Worm (Caenorhabditis elegans) whole organism, L4 larva: ENCODE data around the gene F52H2.5.

Experiments
- F37D6.2 ChIP-seq: sonication (generic microtip); optimal IDR thresholded peaks from 2 replicates; lab custom pipeline; 2016; ENCODE audit warnings: mild to moderate bottlenecking, missing genetic modification characterization, missing compliant biosample characterization
- F44E2.7 ChIP-seq: fragments of 200-800 bp; sonication (Bioruptor generic); IDR thresholded peaks from 2 replicates; pipeline ENCODE4 v2.1.2; 2022; ENCODE audit warnings: missing genetic modification characterization, missing compliant biosample characterization
- T26A8.4 ChIP-seq: fragments of 200-800 bp; sonication (Bioruptor generic); IDR thresholded peaks from 2 replicates; pipeline ENCODE4 v1.3.6; 2022; ENCODE audit warnings: missing genetic modification characterization, missing compliant biosample characterization
- Y105C5A.15 ChIP-seq: fragments of 200-800 bp; sonication (Bioruptor generic); IDR thresholded peaks from 2 replicates; pipeline ENCODE4 v1.3.6; 2022; ENCODE audit warnings: missing genetic modification characterization, missing compliant biosample characterization
- Y48G9A.11 ChIP-seq: fragments of 200-800 bp; sonication (Bioruptor generic); IDR thresholded peaks from 2 replicates; pipeline ENCODE4 v1.3.6; 2022; ENCODE audit warnings: missing genetic modification reagents, missing genetic modification characterization, missing compliant biosample characterization
- aha-1 ChIP-seq: fragments of 150-350 bp; peaks from one replicate; lab custom pipeline; 2014; ENCODE audit warnings: missing biosample characterization, missing genetic modification characterization
- aly-2 ChIP-seq: sonication (generic microtip); optimal IDR thresholded peaks from 2 replicates; lab custom pipeline; 2018; ENCODE audit warnings: missing biosample characterization, missing genetic modification characterization
- ama-1 ChIP-seq: fragments of 150-350 bp; optimal IDR thresholded peaks from 2 replicates; lab custom pipeline; 2014; ENCODE audit warnings: inconsistent platforms, mixed read lengths
- ceh-20 ChIP-seq: fragments of 200-800 bp; sonication (Bioruptor generic); IDR thresholded peaks from 2 replicates; pipeline ENCODE4 v1.3.6; 2022; ENCODE audit warnings: missing genetic modification reagents, missing genetic modification characterization, missing compliant biosample characterization
- ceh-44 ChIP-seq: fragments of 200-800 bp; sonication (Bioruptor generic); IDR thresholded peaks from 2 replicates; pipeline ENCODE4 v1.3.6; 2022; ENCODE audit warnings: missing genetic modification reagents, missing genetic modification characterization, missing compliant biosample characterization
- ceh-62 ChIP-seq: sonication (generic microtip); optimal IDR thresholded peaks from 2 replicates; lab custom pipeline; 2017; ENCODE audit warnings: missing biosample characterization, missing genetic modification characterization
- ces-1 ChIP-seq: fragments of 150-350 bp; sonication (generic microtip); optimal IDR thresholded peaks from 4 replicates; lab custom pipeline; 2014; ENCODE audit warnings: missing biosample characterization, missing genetic modification reagents, missing genetic modification characterization
- cey-2 ChIP-seq: sonication (generic microtip); optimal IDR thresholded peaks from 3 replicates; lab custom pipeline; 2017; ENCODE audit warnings: missing genetic modification characterization, mild to moderate bottlenecking, missing compliant biosample characterization, antibody characterized with exemption, borderline replicate concordance; ENCODE audit not compliant: insufficient read depth
- daf-12 ChIP-seq: fragments of 150-350 bp; optimal IDR thresholded peaks from 2 replicates; lab custom pipeline; 2014; ENCODE audit warnings: missing biosample characterization, missing genetic modification reagents, missing genetic modification characterization
- daf-16 ChIP-seq, 3 experiments: sonication (generic microtip); optimal IDR thresholded peaks; 2 replicates each; lab custom pipeline; 2016 to 2017; ENCODE audit warnings: missing genetic modification characterization in 3 of 3, missing genetic modification reagents in 3 of 3, mild to moderate bottlenecking in 2 of 3, missing compliant biosample characterization in 2 of 3, missing biosample characterization in 1 of 3, moderate library complexity in 1 of 3
- dmd-9 ChIP-seq: fragments of 200-800 bp; sonication (Bioruptor generic); IDR thresholded peaks from 2 replicates; pipeline ENCODE4 v1.3.6; 2022; ENCODE audit warnings: missing genetic modification reagents, missing genetic modification characterization, missing compliant biosample characterization
- dpl-1 ChIP-seq: fragments of 150-350 bp; optimal IDR thresholded peaks from 2 replicates; lab custom pipeline; 2014; ENCODE audit warnings: missing biosample characterization, missing genetic modification reagents, missing genetic modification characterization
- dve-1 ChIP-seq: sonication (generic microtip); optimal IDR thresholded peaks from 2 replicates; lab custom pipeline; 2017; ENCODE audit warnings: antibody characterized with exemption, mild to moderate bottlenecking, missing genetic modification characterization, missing compliant biosample characterization; ENCODE audit not compliant: insufficient read depth
- gei-8 ChIP-seq: fragments of 200-800 bp; sonication (Bioruptor generic); optimal IDR thresholded peaks from 2 replicates; lab custom pipeline; 2018; ENCODE audit warnings: mild to moderate bottlenecking, missing genetic modification characterization, missing compliant biosample characterization
- hif-1 ChIP-seq, 2 experiments: sonication (generic microtip); optimal IDR thresholded peaks; 2 replicates each; lab custom pipeline; 2016 to 2017; ENCODE audit warnings: missing compliant biosample characterization in 2 of 2, missing genetic modification characterization in 2 of 2, missing genetic modification reagents in 2 of 2, missing genotype in 2 of 2, mild to moderate bottlenecking in 1 of 2
- hlh-11 ChIP-seq: fragments of 200-800 bp; sonication (Bioruptor generic); optimal IDR thresholded peaks from 2 replicates; lab custom pipeline; 2018; ENCODE audit warnings: mild to moderate bottlenecking, missing genetic modification characterization, missing compliant biosample characterization
- hlh-30 ChIP-seq: sonication (generic microtip); optimal IDR thresholded peaks from 2 replicates; lab custom pipeline; 2017; ENCODE audit warnings: antibody characterized with exemption, mild to moderate bottlenecking, missing genetic modification characterization, missing compliant biosample characterization; ENCODE audit not compliant: insufficient read depth
- hmg-1.1 ChIP-seq: fragments of 200-800 bp; sonication (Bioruptor generic); IDR thresholded peaks from 2 replicates; pipeline ENCODE4 v1.3.6; 2022; ENCODE audit warnings: missing genetic modification reagents, missing genetic modification characterization, missing compliant biosample characterization
- lin-13 ChIP-seq: fragments of 150-350 bp; optimal IDR thresholded peaks from 2 replicates; lab custom pipeline; 2014; ENCODE audit warnings: missing biosample characterization, missing genetic modification reagents, missing genetic modification characterization
- lin-39 ChIP-seq: fragments of 150-350 bp; optimal IDR thresholded peaks from 2 replicates; lab custom pipeline; 2014; ENCODE audit warnings: missing biosample characterization, missing genetic modification reagents, missing genetic modification characterization
- lsy-2 ChIP-seq, 2 experiments: fragments of 150-350 bp in 1 of 2; sonication (generic microtip) in 1 of 2; optimal IDR thresholded peaks; 2 replicates each; lab custom pipeline; 2014 to 2017; ENCODE audit warnings: missing biosample characterization in 2 of 2, missing genetic modification characterization in 2 of 2
- madf-5 ChIP-seq, 2 experiments: fragments of 200-800 bp; sonication (Bioruptor generic); IDR thresholded peaks; 2 replicates each; pipeline ENCODE4 v1.3.6; 2022; ENCODE audit warnings: missing compliant biosample characterization in 2 of 2, missing genetic modification characterization in 2 of 2
- mep-1 ChIP-seq: fragments of 150-350 bp; sonication (generic microtip); optimal IDR thresholded peaks from 3 replicates; lab custom pipeline; 2014; ENCODE audit warnings: missing biosample characterization, missing genetic modification characterization
- mxl-2 ChIP-seq: fragments of 200-800 bp; sonication (Bioruptor generic); conservative IDR thresholded peaks from 2 replicates; pipeline ENCODE4 v1.3.6; 2022; ENCODE audit warnings: missing genetic modification reagents, missing genetic modification characterization, missing compliant biosample characterization
- mxl-3 ChIP-seq: fragments of 200-800 bp; sonication (Bioruptor generic); optimal IDR thresholded peaks from 2 replicates; lab custom pipeline; 2018; ENCODE audit warnings: mild to moderate bottlenecking, missing genetic modification characterization, missing compliant biosample characterization
- nhr-102 ChIP-seq: sonication (generic microtip); optimal IDR thresholded peaks from 2 replicates; lab custom pipeline; 2016; ENCODE audit warnings: mild to moderate bottlenecking, missing genetic modification characterization, moderate library complexity, missing compliant biosample characterization
- nhr-11 ChIP-seq: fragments of 150-350 bp; optimal IDR thresholded peaks from 2 replicates; lab custom pipeline; 2014; ENCODE audit warnings: missing biosample characterization, missing genetic modification characterization
- nhr-25 ChIP-seq: sonication (generic microtip); optimal IDR thresholded peaks from 2 replicates; lab custom pipeline; 2017; ENCODE audit warnings: missing genetic modification characterization, mild to moderate bottlenecking, missing compliant biosample characterization, antibody characterized with exemption, moderate library complexity, borderline replicate concordance; ENCODE audit not compliant: insufficient read depth
- nhr-28 ChIP-seq: fragments of 150-350 bp; optimal IDR thresholded peaks from 2 replicates; lab custom pipeline; 2014; ENCODE audit warnings: missing biosample characterization, missing genetic modification characterization
- nhr-41 ChIP-seq: fragments of 200-800 bp; sonication (Bioruptor generic); IDR thresholded peaks from 2 replicates; pipeline ENCODE4 v1.3.6; 2022; ENCODE audit warnings: missing genetic modification reagents, missing genetic modification characterization, missing compliant biosample characterization
- nhr-6 ChIP-seq: fragments of 150-350 bp; optimal IDR thresholded peaks from 2 replicates; lab custom pipeline; 2014; ENCODE audit warnings: missing biosample characterization, missing genetic modification characterization
- nhr-77 ChIP-seq: fragments of 150-350 bp; optimal IDR thresholded peaks from 2 replicates; lab custom pipeline; 2014; ENCODE audit warnings: missing biosample characterization, missing genetic modification characterization
- rbr-2 ChIP-seq: sonication (generic microtip); optimal IDR thresholded peaks from 2 replicates; lab custom pipeline; 2016; ENCODE audit warnings: missing genotype, missing genetic modification characterization, missing compliant biosample characterization
- saeg-2 ChIP-seq: fragments of 200-800 bp; sonication (Bioruptor generic); IDR thresholded peaks from 2 replicates; pipeline ENCODE4 v1.3.6; 2022; ENCODE audit warnings: missing genetic modification reagents, missing genetic modification characterization, missing compliant biosample characterization
- set-16 ChIP-seq: fragments of 200-800 bp; sonication (Bioruptor generic); IDR thresholded peaks from 2 replicates; pipeline ENCODE4 v1.3.6; 2022; ENCODE audit warnings: missing genetic modification reagents, missing genetic modification characterization, missing compliant biosample characterization
- snpc-4 ChIP-seq: fragments of 150-350 bp; optimal IDR thresholded peaks from 2 replicates; lab custom pipeline; 2014; ENCODE audit warnings: missing biosample characterization, missing genetic modification characterization
- tag-97 ChIP-seq: fragments of 200-800 bp; sonication (Bioruptor generic); IDR thresholded peaks from 2 replicates; pipeline ENCODE4 v1.3.6; 2022; ENCODE audit warnings: missing genetic modification characterization, missing compliant biosample characterization
- unc-130 ChIP-seq: sonication (generic microtip); optimal IDR thresholded peaks from 2 replicates; lab custom pipeline; 2016; ENCODE audit warnings: missing genetic modification reagents, missing genetic modification characterization, missing compliant biosample characterization
- zfp-3 ChIP-seq: fragments of 200-800 bp; sonication (Bioruptor generic); conservative IDR thresholded peaks from 2 replicates; pipeline ENCODE4 v1.3.6; 2022; ENCODE audit warnings: missing genetic modification reagents, missing genetic modification characterization, missing compliant biosample characterization
- zip-11 ChIP-seq: fragments of 200-800 bp; sonication (Bioruptor generic); IDR thresholded peaks from 2 replicates; pipeline ENCODE4 v1.3.6; 2022; ENCODE audit warnings: missing genetic modification characterization, missing compliant biosample characterization
- ztf-11 ChIP-seq: fragments of 150-350 bp; optimal IDR thresholded peaks from 2 replicates; lab custom pipeline; 2014; ENCODE audit warnings: missing biosample characterization, missing genetic modification characterization

The F52H2.5 gene

ce11 chrX:2592670-2593280 is 32.9 kb upstream of the F52H2.5 start (continued):
- TF ChIP-seq madf-5 (GFP tag; IDR thresholded peaks at IDR 0.05; lab: Robert Waterston, UW): no peak
- peak; percentile 10 for TF ChIP-seq ama-1 (lab: Kevin White, UChicago)
- peak; percentile 15 for TF ChIP-seq mep-1 (tag; lab: Kevin White, UChicago)
- TF ChIP-seq hlh-11 (tag; lab: Kevin White, UChicago): peak; percentile 44
- TF ChIP-seq hlh-30: peak; percentile 10
- TF ChIP-seq nhr-102 (tag; lab: Kevin White, UChicago): no peak
- no peak for TF ChIP-seq Y105C5A.15 (GFP tag; lab: Robert Waterston, UW)
- TF ChIP-seq set-16 (GFP tag; lab: Robert Waterston, UW): no peak
- no peak for TF ChIP-seq dpl-1 (GFP tag; lab: Kevin White, UChicago)
- no peak for TF ChIP-seq dmd-9
- no peak for TF ChIP-seq F44E2.7 (GFP tag; lab: Robert Waterston, UW)
- TF ChIP-seq lin-39 (tag; lab: Kevin White, UChicago): no peak
- no peak for TF ChIP-seq F37D6.2 (tag; lab: Kevin White, UChicago)
- peak; percentile 55 for TF ChIP-seq cey-2 (tag; lab: Kevin White, UChicago)
- TF ChIP-seq tag-97: no peak
- TF ChIP-seq ces-1 (GFP tag; lab: Kevin White, UChicago): no peak
- TF ChIP-seq T26A8.4 (GFP tag; lab: Robert Waterston, UW): no peak
- no peak for TF ChIP-seq ceh-62 (tag; lab: Kevin White, UChicago)
- TF ChIP-seq aha-1 (tag; lab: Kevin White, UChicago): peak; percentile 95

- TF ChIP-seq snpc-4 (tag; lab: Kevin White, UChicago) (no peak), rbr-2 (tag; lab: Kevin White, UChicago) (peak; percentile 40), unc-130 (GFP tag; lab: Kevin White, UChicago) (no peak), ceh-20 (GFP tag; lab: Robert Waterston, UW) (no peak), mep-1 (tag; lab: Kevin White, UChicago) (peak; percentile 71), ztf-11 (tag; lab: Kevin White, UChicago) (no peak), zfp-3 (GFP tag; lab: Robert Waterston, UW) (no peak), lin-13 (no peak), hlh-11 (tag; lab: Kevin White, UChicago) (peak; percentile 77), T26A8.4 (GFP tag; lab: Robert Waterston, UW) (0 out of 2 replicates have a peak, but pooled peaks have one; percentile 49), nhr-6 (tag; lab: Kevin White, UChicago) (no peak), saeg-2 (GFP tag; lab: Robert Waterston, UW) (no peak), daf-12 (tag; lab: Kevin White, UChicago) (no peak), mxl-2 (GFP tag; lab: Robert Waterston, UW) (0 out of 2 replicates have a peak, but pooled peaks have one; percentile 35), ceh-44 (GFP tag; lab: Robert Waterston, UW) (no peak), hif-1 (tag; optimal IDR thresholded peaks at IDR 0.05; lab: Kevin White, UChicago) (peak in 1 of 2 experiments; percentile 37), nhr-41 (GFP tag; lab: Robert Waterston, UW) (no peak), zip-11 (GFP tag; lab: Robert Waterston, UW) (no peak), lsy-2 (tag; optimal IDR thresholded peaks at IDR 0.05; lab: Kevin White, UChicago) (peak in 1 of 2 experiments; percentile 10), ces-1 (GFP tag; lab: Kevin White, UChicago) (no peak), nhr-77 (tag; lab: Kevin White, UChicago) (no peak), mxl-3 (GFP tag; lab: Kevin White, UChicago) (peak; percentile 61), Y105C5A.15 (GFP tag; lab: Robert Waterston, UW) (no peak), gei-8 (GFP tag; lab: Kevin White, UChicago) (peak; percentile 10), nhr-25 (tag; lab: Kevin White, UChicago) (peak; percentile 88), nhr-28 (tag; lab: Kevin White, UChicago) (peak; percentile 55), aha-1 (tag; lab: Kevin White, UChicago) (peak; percentile 85), hlh-30 (peak; percentile 38), ceh-62 (tag; lab: Kevin White, UChicago) (no peak), F44E2.7 (GFP tag; lab: Robert Waterston, UW) (no peak), daf-16 (GFP tag; optimal IDR thresholded peaks at IDR 0.05; lab: Kevin White, UChicago) (no peak), daf-16 (tag; optimal IDR thresholded peaks at IDR 0.05; lab: Kevin White, UChicago) (peak; percentile 48), Y48G9A.11 (no peak), aly-2 (tag; lab: Kevin White, UChicago) (no peak), hmg-1.1 (GFP tag; lab: Robert Waterston, UW) (0 out of 2 replicates have a peak, but pooled peaks have one; percentile 27), dve-1 (tag; lab: Kevin White, UChicago) (peak; percentile 48), madf-5 (GFP tag; IDR thresholded peaks at IDR 0.05; lab: Robert Waterston, UW) (0 out of 4 replicates have a peak, but pooled peaks of 1 of the 2 experiments have one; percentile 26), nhr-11 (no peak)
These were observed 31.7 kb upstream of the F52H2.5 start for ce11 chrX:2591586-2592000.
